Worm (Caenorhabditis elegans) whole organism, L1 larva: ENCODE results near the gene lec-5.

Experiments
- mdl-1 ChIP-seq, 2 experiments: fragments of 150-350 bp; optimal IDR thresholded peaks; 2 replicates each; lab custom pipeline; 2014 to 2017; ENCODE audit warnings: missing biosample characterization in 2 of 2, missing genetic modification characterization in 2 of 2, inconsistent platforms in 1 of 2
- nhr-28 ChIP-seq: fragments of 150-350 bp; optimal IDR thresholded peaks from 2 replicates; lab custom pipeline; 2014; ENCODE audit warnings: missing biosample characterization, missing genetic modification characterization
- rnt-1 ChIP-seq: sonication (generic microtip); optimal IDR thresholded peaks from 2 replicates; lab custom pipeline; 2016; ENCODE audit warnings: mild to moderate bottlenecking, missing genetic modification characterization, moderate library complexity, missing compliant biosample characterization
- snpc-4 ChIP-seq: fragments of 150-350 bp; optimal IDR thresholded peaks from 2 replicates; lab custom pipeline; 2014; ENCODE audit warnings: missing biosample characterization, missing genetic modification characterization

- TF ChIP-seq nhr-28 (tag; lab: Kevin White, UChicago) (no peak), snpc-4 (tag; lab: Kevin White, UChicago) (no peak), rnt-1 (tag; lab: Kevin White, UChicago) (no peak), mdl-1 (tag; optimal IDR thresholded peaks at IDR 0.05; lab: Kevin White, UChicago) (no peak)
Observed at ce11 chrII:5799553-5799952, 41.4 kb downstream of the lec-5 start, which contains the start of gene K05F1.8.
